Fruit fly (Drosophila melanogaster): ENCODE measurements around the gene PMCA.

The PMCA gene

DNA sequence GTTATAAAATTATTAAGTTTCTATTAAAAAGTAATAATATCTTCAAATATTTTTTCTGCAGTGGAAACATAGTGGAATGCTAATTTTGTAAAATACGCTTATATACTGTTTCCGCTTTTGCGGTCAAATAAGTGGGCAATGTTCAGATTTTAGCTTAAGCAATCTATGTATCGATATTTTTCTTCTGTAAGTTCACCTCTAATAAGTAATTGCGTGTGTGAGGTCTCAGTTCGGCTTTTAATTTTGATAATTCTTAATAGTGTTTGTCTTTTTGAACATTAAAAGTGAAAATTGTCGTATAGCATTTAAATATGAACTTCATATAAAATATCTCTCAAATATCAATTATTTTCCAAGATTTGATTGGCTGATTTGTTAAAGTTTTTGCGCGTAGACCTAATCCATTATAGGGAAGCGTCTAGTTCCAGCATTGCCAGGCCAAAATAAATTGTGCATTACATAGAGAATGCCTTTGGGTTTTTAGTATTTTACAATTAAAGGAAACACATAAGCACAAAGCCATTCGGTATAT lies 1.1 kb upstream of the PMCA start, which contains the start of gene Hcf (continued):
- TF ChIP-seq Hr3 (GFP tag; optimal IDR thresholded peaks at IDR 0.05) (no peak), CG14710 (tag; optimal IDR thresholded peaks at IDR 0.05) (peak; percentile 46), ttk (GFP tag; IDR thresholded peaks at IDR 0.05) (no peak), sqz (GFP tag; optimal IDR thresholded peaks at IDR 0.05) (no peak), Tbp (GFP tag; optimal IDR thresholded peaks at IDR 0.05) (no peak), ab (GFP tag; optimal IDR thresholded peaks at IDR 0.05) (no peak), croc (GFP tag; conservative IDR thresholded peaks at IDR 0.05) (no peak), CG17829 (tag; optimal IDR thresholded peaks at IDR 0.05) (peak; percentile 23), Xrp1 (GFP tag; IDR thresholded peaks at IDR 0.05) (no peak), insv (GFP tag; optimal IDR thresholded peaks at IDR 0.05) (no peak), CG4424 (GFP tag; optimal IDR thresholded peaks at IDR 0.05) (no peak), Adf1 (GFP tag; IDR thresholded peaks at IDR 0.05) (no peak), CG8281 (tag; optimal IDR thresholded peaks at IDR 0.05) (no peak), CG1529 (GFP tag; optimal IDR thresholded peaks at IDR 0.05) (no peak), CG17361 (GFP tag; IDR thresholded peaks at IDR 0.05) (no peak; the same call in 2 of the 3 replicates), CG10431 (GFP tag; optimal IDR thresholded peaks at IDR 0.05) (no peak), CG7372 (GFP tag; IDR thresholded peaks at IDR 0.05) (no peak), Dref (GFP tag; IDR thresholded peaks at IDR 0.05) (peak; percentile 84), H2.0 (GFP tag; IDR thresholded peaks at IDR 0.05) (no peak), CG10366 (GFP tag; IDR thresholded peaks at IDR 0.05) (no peak), NfI (GFP tag; optimal IDR thresholded peaks at IDR 0.05) (no peak), pnt (GFP tag; optimal IDR thresholded peaks at IDR 0.05) (no peak), slbo (GFP tag; IDR thresholded peaks at IDR 0.05) (no peak), CG10267 (tag; optimal IDR thresholded peaks at IDR 0.05) (no peak), CG18011 (GFP tag; optimal IDR thresholded peaks at IDR 0.05) (no peak), CG8944 (GFP tag; optimal IDR thresholded peaks at IDR 0.05) (no peak), zfh1 (GFP tag; IDR thresholded peaks at IDR 0.05) (no peak), CG4360 (GFP tag; IDR thresholded peaks at IDR 0.05) (no peak), CG8089 (GFP tag; optimal IDR thresholded peaks at IDR 0.05) (no peak), CG11093 (GFP tag; IDR thresholded peaks at IDR 0.05) (no peak), Gug (GFP tag; IDR thresholded peaks at IDR 0.05) (no peak), Sin3A (optimal IDR thresholded peaks at IDR 0.05) (no peak), Jarid2 (GFP tag; optimal IDR thresholded peaks at IDR 0.05) (no peak), Usf (GFP tag; optimal IDR thresholded peaks at IDR 0.05) (no peak), bbx (GFP tag; IDR thresholded peaks at IDR 0.05; ENCODE audit: partially characterized antibody) (0 out of 2 replicates have a peak, but pooled peaks have one; percentile 40), danr (GFP tag; IDR thresholded peaks at IDR 0.05) (no peak), Nf-YB (GFP tag; optimal IDR thresholded peaks at IDR 0.05) (no peak), yki (optimal IDR thresholded peaks at IDR 0.05) (no peak), CG33213 (GFP tag; optimal IDR thresholded peaks at IDR 0.05) (no peak), Meics (GFP tag; optimal IDR thresholded peaks at IDR 0.05) (no peak), CG15601 (tag; optimal IDR thresholded peaks at IDR 0.05) (no peak), ATbp (GFP tag; optimal IDR thresholded peaks at IDR 0.05) (no peak), bcd (GFP tag; optimal IDR thresholded peaks at IDR 0.05) (no peak), caup (GFP tag; optimal IDR thresholded peaks at IDR 0.05; ENCODE audit: severe bottlenecking) (no peak), Abd-B (GFP tag; optimal IDR thresholded peaks at IDR 0.05) (no peak), CG10654 (GFP tag; optimal IDR thresholded peaks at IDR 0.05) (no peak), nerfin-1 (tag; optimal IDR thresholded peaks at IDR 0.05) (no peak), Ptx1 (GFP tag; IDR thresholded peaks at IDR 0.05) (no peak), HHEX (GFP tag; optimal IDR thresholded peaks at IDR 0.05) (no peak), CG17385 (GFP tag; optimal IDR thresholded peaks at IDR 0.05) (no peak), Blimp-1 (GFP tag; optimal IDR thresholded peaks at IDR 0.05) (no peak), tx (GFP tag; optimal IDR thresholded peaks at IDR 0.05) (no peak)

Data from whole organism, embryonic.